Fruit fly (Drosophila melanogaster): ENCODE data around the gene CG6576.

CG6576 gene

DNA sequence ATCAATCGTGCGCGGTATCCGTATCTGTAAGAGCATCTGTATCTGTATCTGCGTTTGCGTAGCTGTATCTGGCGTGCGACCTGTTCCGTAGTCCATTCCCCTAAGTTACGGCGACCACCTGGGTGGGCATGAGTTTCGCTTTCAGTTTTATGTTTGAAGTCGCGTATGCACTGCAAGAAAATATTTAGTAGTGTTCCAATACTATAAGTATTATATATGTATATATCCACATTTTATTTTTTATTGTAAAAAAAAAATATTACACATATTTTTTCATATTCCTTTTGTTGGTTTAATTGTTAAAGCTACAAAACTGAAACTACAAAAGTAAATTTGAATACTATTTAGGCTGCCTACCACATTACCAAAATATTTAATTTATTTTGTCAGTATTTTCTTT, 42.9 kb upstream of the CG6576 start (continued):
- TF ChIP-seq slp2 (GFP tag; optimal IDR thresholded peaks at IDR 0.05) (no peak), ro (GFP tag; IDR thresholded peaks at IDR 0.05) (no peak), CG18599 (GFP tag; optimal IDR thresholded peaks at IDR 0.05) (no peak), Hr51 (GFP tag; optimal IDR thresholded peaks at IDR 0.05) (peak in 1 of 2 experiments; percentile 43), CG13424 (tag; optimal IDR thresholded peaks at IDR 0.05) (peak; percentile 4), gem (tag; optimal IDR thresholded peaks at IDR 0.05) (peak; percentile 66), phol (tag; optimal IDR thresholded peaks at IDR 0.05) (peak; percentile 20), sim (GFP tag; IDR thresholded peaks at IDR 0.05) (no peak), CG7271 (tag; optimal IDR thresholded peaks at IDR 0.05) (no peak), HLH3B (GFP tag; IDR thresholded peaks at IDR 0.05) (no peak), CG11695 (GFP tag; IDR thresholded peaks at IDR 0.05) (no peak), stwl (tag; optimal IDR thresholded peaks at IDR 0.05) (no peak), CG17829 (tag; optimal IDR thresholded peaks at IDR 0.05) (no peak), CG8478 (optimal IDR thresholded peaks at IDR 0.05) (no peak), dmrt11E (tag; optimal IDR thresholded peaks at IDR 0.05) (peak; percentile 41), Fer3 (tag; optimal IDR thresholded peaks at IDR 0.05) (no peak), CG15269 (tag; optimal IDR thresholded peaks at IDR 0.05) (peak; percentile 4), MESR4 (GFP tag; optimal IDR thresholded peaks at IDR 0.05) (no peak), sens (GFP tag) (peak; percentile 20), CG9797 (GFP tag; optimal IDR thresholded peaks at IDR 0.05) (no peak), fru (optimal IDR thresholded peaks at IDR 0.05) (no peak), cad (GFP tag; optimal IDR thresholded peaks at IDR 0.05) (no peak), CG7987 (GFP tag; optimal IDR thresholded peaks at IDR 0.05) (no peak), Ssrp (tag; optimal IDR thresholded peaks at IDR 0.05) (peak; percentile 23), inv (GFP tag; IDR thresholded peaks at IDR 0.05; ENCODE audit: partially characterized antibody) (no peak), pum (GFP tag; optimal IDR thresholded peaks at IDR 0.05) (no peak), CG31441 (GFP tag; IDR thresholded peaks at IDR 0.05) (peak; percentile 59), corto (GFP tag; optimal IDR thresholded peaks at IDR 0.05) (no peak), lola (GFP tag; optimal IDR thresholded peaks at IDR 0.05) (peak in 1 of 3 experiments; percentile 34), CG1233 (GFP tag; optimal IDR thresholded peaks at IDR 0.05) (peak; percentile 33), CG8944 (GFP tag; optimal IDR thresholded peaks at IDR 0.05) (no peak), tap (tag; optimal IDR thresholded peaks at IDR 0.05) (no peak), Sin3A (optimal IDR thresholded peaks at IDR 0.05) (no peak), CG18764 (GFP tag; optimal IDR thresholded peaks at IDR 0.05) (no peak), ems (GFP tag; optimal IDR thresholded peaks at IDR 0.05) (no peak), CG12219 (GFP tag; optimal IDR thresholded peaks at IDR 0.05) (no peak), HLHmδ (GFP tag; optimal IDR thresholded peaks at IDR 0.05) (no peak), CG14860 (GFP tag; IDR thresholded peaks at IDR 0.05; ENCODE audit: partially characterized antibody) (no peak), Deaf1 (tag; optimal IDR thresholded peaks at IDR 0.05) (no peak), CG6254 (GFP tag; optimal IDR thresholded peaks at IDR 0.05) (no peak), CG9817 (tag; optimal IDR thresholded peaks at IDR 0.05) (no peak), CG11504 (tag; optimal IDR thresholded peaks at IDR 0.05) (peak; percentile 47), dmrt99B (tag; optimal IDR thresholded peaks at IDR 0.05) (peak; percentile 45), Oli (tag; optimal IDR thresholded peaks at IDR 0.05) (peak; percentile 25), CG16815 (GFP tag; optimal IDR thresholded peaks at IDR 0.05) (no peak), CG33557 (GFP tag; optimal IDR thresholded peaks at IDR 0.05) (no peak), CG9437 (GFP tag; optimal IDR thresholded peaks at IDR 0.05) (no peak), gfzf (GFP tag; optimal IDR thresholded peaks at IDR 0.05) (no peak), ttk (GFP tag; IDR thresholded peaks at IDR 0.05) (no peak), Gug (GFP tag; IDR thresholded peaks at IDR 0.05) (no peak), Hmx (GFP tag; optimal IDR thresholded peaks at IDR 0.05) (no peak)
